Worm (Caenorhabditis elegans): ENCODE results near the gene cpr-5.

DNA sequence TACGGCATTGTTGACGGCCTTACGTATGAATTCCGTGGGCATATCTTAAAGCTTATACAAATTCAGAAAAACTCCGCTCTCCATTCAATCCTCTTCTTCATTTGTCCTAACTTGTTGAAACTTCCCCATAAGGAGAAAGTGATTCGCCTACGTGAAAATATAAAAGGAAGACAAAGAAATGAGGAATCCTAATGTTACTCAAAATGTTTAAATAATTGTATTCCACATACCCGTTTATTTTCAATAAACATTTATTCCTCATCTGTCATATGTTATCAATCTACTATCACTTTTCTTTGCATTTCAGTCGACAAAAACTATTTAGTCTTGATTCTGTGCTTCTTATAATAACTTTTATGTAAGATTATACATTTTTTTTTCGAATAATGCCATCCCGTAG, 45.9 kb downstream of the cpr-5 start, which contains the start of gene clec-203:
- TF ChIP-seq dpl-1 (GFP tag; optimal IDR thresholded peaks at IDR 0.05) (no peak), nhr-11 (tag; optimal IDR thresholded peaks at IDR 0.05) (no peak)

Data from whole organism, L1 larva.